Worm (Caenorhabditis elegans) whole organism, young adult: ENCODE measurements around the gene R08C7.12.

ENCODE experiments used
- Y95B8A.8 ChIP-seq: fragments of 200-800 bp; sonication (Bioruptor generic); IDR thresholded peaks from 2 replicates; pipeline ENCODE4 v1.3.6; 2022; ENCODE audit warnings: missing genetic modification reagents, missing genetic modification characterization, missing compliant biosample characterization
- hlh-12 ChIP-seq: sonication (generic microtip); optimal IDR thresholded peaks from 2 replicates; lab custom pipeline; 2016; ENCODE audit warnings: missing genetic modification characterization, missing compliant biosample characterization
- lin-54 ChIP-seq: fragments of 200-800 bp; sonication (Bioruptor generic); optimal IDR thresholded peaks from 2 replicates; lab custom pipeline; 2018; ENCODE audit warnings: mild to moderate bottlenecking, missing genetic modification characterization, missing compliant biosample characterization
- nfya-1 ChIP-seq: sonication (generic microtip); optimal IDR thresholded peaks from 2 replicates; lab custom pipeline; 2017; ENCODE audit warnings: antibody characterized with exemption, missing compliant biosample characterization, missing genetic modification characterization, borderline replicate concordance; ENCODE audit not compliant: insufficient read depth
- nhr-80 ChIP-seq: sonication (generic microtip); optimal IDR thresholded peaks from 2 replicates; lab custom pipeline; 2016; ENCODE audit warnings: missing genetic modification characterization, missing compliant biosample characterization
- unc-62 ChIP-seq: fragments of 150-350 bp; optimal IDR thresholded peaks from 2 replicates; lab custom pipeline; 2014; ENCODE audit warnings: missing biosample characterization, missing genetic modification reagents, missing genetic modification characterization
- ztf-28 ChIP-seq: fragments of 200-800 bp; sonication (Bioruptor generic); IDR thresholded peaks from 2 replicates; pipeline ENCODE4 v1.3.6; 2022; ENCODE audit warnings: missing genetic modification reagents, missing genetic modification characterization, missing compliant biosample characterization

ce11 chrIV:4478612-4479011 is 29.1 kb downstream of the R08C7.12 start:
- TF ChIP-seq hlh-12 (tag; lab: Kevin White, UChicago) (no peak), nfya-1 (no peak), Y95B8A.8 (GFP tag; lab: Robert Waterston, UW) (no peak), unc-62 (GFP tag; lab: Kevin White, UChicago) (no peak), nhr-80 (peak; percentile 6), lin-54 (GFP tag; lab: Kevin White, UChicago) (no peak), ztf-28 (GFP tag; lab: Robert Waterston, UW) (no peak)
